Worm (Caenorhabditis elegans) whole organism, L1 larva: ENCODE measurements around the gene cox-6C.

Source experiments
- ces-1 ChIP-seq: fragments of 150-350 bp; optimal IDR thresholded peaks from 2 replicates; lab custom pipeline; 2014; ENCODE audit warnings: missing biosample characterization, missing genetic modification reagents, missing genetic modification characterization
- lin-39 ChIP-seq: fragments of 150-350 bp; optimal IDR thresholded peaks from 2 replicates; lab custom pipeline; 2014; ENCODE audit warnings: missing biosample characterization, missing genetic modification reagents, missing genetic modification characterization
- nhr-12 ChIP-seq: sonication (generic microtip); optimal IDR thresholded peaks from 2 replicates; lab custom pipeline; 2017; ENCODE audit warnings: missing biosample characterization, missing genetic modification characterization
- nhr-237 ChIP-seq: fragments of 150-350 bp; optimal IDR thresholded peaks from 2 replicates; lab custom pipeline; 2014; ENCODE audit warnings: missing biosample characterization, missing genetic modification characterization
- pax-3 ChIP-seq: fragments of 200-800 bp; sonication (Bioruptor generic); optimal IDR thresholded peaks from 2 replicates; lab custom pipeline; 2018; ENCODE audit warnings: mild to moderate bottlenecking, missing genetic modification characterization, moderate library complexity, missing compliant biosample characterization

DNA sequence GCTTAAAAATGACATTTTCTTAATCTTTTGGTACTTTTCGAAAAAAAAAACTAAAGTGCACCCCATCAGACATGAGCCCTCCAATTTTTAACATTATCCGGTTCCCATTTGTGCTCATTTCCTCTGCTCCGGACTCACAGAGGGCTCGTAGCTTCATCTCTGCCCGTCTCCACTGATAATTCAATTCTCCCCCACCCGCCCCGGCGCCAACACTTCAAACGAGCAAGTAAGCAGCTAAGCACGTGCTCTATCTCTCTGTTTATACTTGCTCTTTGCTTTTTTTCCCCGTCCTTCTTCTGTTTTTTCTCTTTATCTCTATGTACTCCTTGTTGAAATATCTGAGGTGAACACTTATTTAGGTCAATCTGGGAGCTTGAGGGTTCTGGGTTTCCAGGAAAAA is 47.3 kb upstream of the cox-6C start, which contains the start of gene T05C7.9:
- TF ChIP-seq lin-39 (tag; lab: Kevin White, UChicago) (no peak), ces-1 (GFP tag; lab: Kevin White, UChicago) (no peak), nhr-12 (tag; lab: Kevin White, UChicago) (no peak), nhr-237 (tag; lab: Kevin White, UChicago) (no peak), pax-3 (no peak)
